Worm (Caenorhabditis elegans): Measurements from ENCODE around the gene lgx-1.

ce11 chrX:5518352-5518751, 20.0 kb downstream of the lgx-1 start:
- TF ChIP-seq unc-39 (tag; optimal IDR thresholded peaks at IDR 0.05) (no peak), lin-29 (GFP tag; IDR thresholded peaks at IDR 0.05) (no peak), zag-1 (tag; optimal IDR thresholded peaks at IDR 0.05) (no peak), ctbp-1 (GFP tag; IDR thresholded peaks at IDR 0.05) (no peak), nhr-11 (tag; optimal IDR thresholded peaks at IDR 0.05) (no peak), snpc-4 (tag; optimal IDR thresholded peaks at IDR 0.05) (no peak), nhr-77 (tag; optimal IDR thresholded peaks at IDR 0.05) (no peak), F44E2.7 (GFP tag; IDR thresholded peaks at IDR 0.05) (no peak), T20F7.1 (GFP tag; optimal IDR thresholded peaks at IDR 0.05) (no peak), sdz-12 (GFP tag; optimal IDR thresholded peaks at IDR 0.05) (no peak), lin-13 (GFP tag; optimal IDR thresholded peaks at IDR 0.05) (no peak)
